Fruit fly (Drosophila melanogaster) whole organism, embryonic: ENCODE data around the gene CG46465.

ENCODE experiments used
- ATbp ChIP-seq: fragments of 200-800 bp; sonication (Bioruptor generic); optimal IDR thresholded peaks from 2 replicates; lab custom pipeline; 2017; ENCODE audit warnings: missing biosample characterization, mild to moderate bottlenecking, missing genetic modification characterization, missing genetic modification reagents
- CG10209 ChIP-seq: fragments of 200-800 bp; sonication (Bioruptor generic); optimal IDR thresholded peaks from 3 replicates; lab custom pipeline; 2017; ENCODE audit warnings: missing biosample characterization, mild to moderate bottlenecking, missing genetic modification characterization, missing genetic modification reagents
- CG10321 ChIP-seq: fragments of 200-800 bp; sonication (Bioruptor generic); IDR thresholded peaks from 2 replicates; pipeline ENCODE4 v1.3.6; 2022; ENCODE audit warnings: missing biosample characterization, missing genetic modification characterization
- CG10462 ChIP-seq: fragments of 200-800 bp; sonication (Bioruptor generic); optimal IDR thresholded peaks from 2 replicates; lab custom pipeline; 2016; ENCODE audit warnings: missing biosample characterization, missing genetic modification characterization
- CG13123 ChIP-seq: fragments of 200-800 bp; sonication (Bioruptor generic); optimal IDR thresholded peaks from 2 replicates; lab custom pipeline; 2016; ENCODE audit warnings: missing biosample characterization, missing genetic modification characterization
- CG14441 ChIP-seq: fragments of 200-800 bp; sonication (Bioruptor generic); IDR thresholded peaks from 2 replicates; pipeline ENCODE4 v1.3.6; 2022; ENCODE audit warnings: missing biosample characterization, missing genetic modification characterization
- CG15479 ChIP-seq: fragments of 200-800 bp; sonication (Bioruptor generic); optimal IDR thresholded peaks from 3 replicates; lab custom pipeline; 2019; ENCODE audit warnings: missing biosample characterization, mild to moderate bottlenecking, missing genetic modification characterization, moderate library complexity
- CG16813 ChIP-seq: fragments of 200-800 bp; sonication (Bioruptor generic); IDR thresholded peaks from 3 replicates; pipeline ENCODE4 v1.3.6; 2022; ENCODE audit warnings: missing biosample characterization, missing genetic modification characterization; ENCODE audit not compliant: partially characterized antibody
- CG17612 ChIP-seq: fragments of 200-800 bp; sonication (Bioruptor generic); IDR thresholded peaks from 2 replicates; pipeline ENCODE4 v1.3.6; 2022; ENCODE audit warnings: missing biosample characterization, missing genetic modification characterization
- CG18011 ChIP-seq: fragments of 200-800 bp; sonication (Bioruptor generic); optimal IDR thresholded peaks from 2 replicates; lab custom pipeline; 2017; ENCODE audit warnings: missing biosample characterization, missing genetic modification characterization, mild to moderate bottlenecking, moderate library complexity, missing genotype
- CG2129 ChIP-seq: fragments of 200-800 bp; sonication (Bioruptor generic); IDR thresholded peaks from 2 replicates; pipeline ENCODE4 v1.3.6; 2022; ENCODE audit warnings: missing biosample characterization, missing genetic modification characterization; ENCODE audit not compliant: partially characterized antibody
- CG31365 ChIP-seq: fragments of 200-800 bp; sonication (Bioruptor generic); optimal IDR thresholded peaks from 2 replicates; lab custom pipeline; 2018; ENCODE audit warnings: missing biosample characterization, mild to moderate bottlenecking, missing genetic modification characterization
- CG3281 ChIP-seq: fragments of 200-800 bp; sonication (Bioruptor generic); optimal IDR thresholded peaks from 3 replicates; lab custom pipeline; 2017; ENCODE audit warnings: missing biosample characterization, mild to moderate bottlenecking, missing genetic modification characterization
- CG34224 ChIP-seq: fragments of 200-800 bp; sonication (Bioruptor generic); IDR thresholded peaks from 3 replicates; pipeline ENCODE4 v1.3.6; 2022; ENCODE audit warnings: missing biosample characterization, missing genetic modification characterization; ENCODE audit not compliant: partially characterized antibody
- CG42726 ChIP-seq: fragments of 200-800 bp; sonication (Bioruptor generic); IDR thresholded peaks from 2 replicates; pipeline ENCODE4 v1.3.6; 2022; ENCODE audit warnings: missing biosample characterization, missing genetic modification characterization; ENCODE audit not compliant: partially characterized antibody
- CG4360 ChIP-seq: fragments of 200-800 bp; sonication (Bioruptor generic); IDR thresholded peaks from 2 replicates; pipeline ENCODE4 v1.3.6; 2022; ENCODE audit warnings: missing biosample characterization, missing genetic modification characterization
- CG6254 ChIP-seq: fragments of 200-800 bp; sonication (Bioruptor generic); optimal IDR thresholded peaks from 3 replicates; lab custom pipeline; 2017; ENCODE audit warnings: mild to moderate bottlenecking, missing biosample characterization, missing genetic modification reagents, missing genetic modification characterization
- CG6272 ChIP-seq: fragments of 200-800 bp; sonication (Bioruptor generic); IDR thresholded peaks from 2 replicates; pipeline ENCODE4 v1.3.6; 2022; ENCODE audit warnings: missing biosample characterization, missing genetic modification characterization
- CG6683 ChIP-seq: fragments of 200-800 bp; sonication (Bioruptor generic); optimal IDR thresholded peaks from 2 replicates; lab custom pipeline; 2017; ENCODE audit warnings: missing biosample characterization, mild to moderate bottlenecking, missing genetic modification characterization, missing genetic modification reagents
- CG7786 ChIP-seq: fragments of 200-800 bp; sonication (Bioruptor generic); optimal IDR thresholded peaks from 2 replicates; lab custom pipeline; 2016; ENCODE audit warnings: missing biosample characterization, missing genetic modification characterization
- CG8359 ChIP-seq: fragments of 200-800 bp; sonication (Bioruptor generic); optimal IDR thresholded peaks from 2 replicates; lab custom pipeline; 2017; ENCODE audit warnings: missing biosample characterization, mild to moderate bottlenecking, missing genetic modification characterization, borderline replicate concordance
- CG9609 ChIP-seq: fragments of 200-800 bp; sonication (Bioruptor generic); optimal IDR thresholded peaks from 3 replicates; lab custom pipeline; 2016; ENCODE audit warnings: missing biosample characterization, missing genetic modification characterization
- Dfd ChIP-seq, 2 experiments: fragments of >200 bp; optimal IDR thresholded peaks; 2 replicates each; lab custom pipeline; 2017; ENCODE audit warnings: missing biosample characterization in 2 of 2, missing genetic modification characterization in 2 of 2
- Hey ChIP-seq: fragments of 200-800 bp; sonication (Bioruptor generic); optimal IDR thresholded peaks from 3 replicates; lab custom pipeline; 2018; ENCODE audit warnings: missing biosample characterization, mild to moderate bottlenecking, missing genetic modification characterization
- Lim3 ChIP-seq: fragments of 200-800 bp; sonication (Bioruptor generic); IDR thresholded peaks from 2 replicates; pipeline ENCODE4 v1.3.6; 2022; ENCODE audit warnings: missing biosample characterization, missing genetic modification characterization
- NfI ChIP-seq: fragments of 200-800 bp; sonication (Bioruptor generic); optimal IDR thresholded peaks from 3 replicates; lab custom pipeline; 2018; ENCODE audit warnings: missing biosample characterization, mild to moderate bottlenecking, missing genetic modification characterization, moderate library complexity
- Poxn ChIP-seq: fragments of 200-800 bp; sonication (Bioruptor generic); IDR thresholded peaks from 2 replicates; pipeline ENCODE4 v1.3.6; 2022; ENCODE audit warnings: missing biosample characterization, missing genetic modification characterization
- Sox102F ChIP-seq: fragments of 200-800 bp; sonication (Bioruptor generic); optimal IDR thresholded peaks from 2 replicates; lab custom pipeline; 2018; ENCODE audit warnings: missing biosample characterization, mild to moderate bottlenecking, missing genetic modification characterization, moderate library complexity
- ara ChIP-seq: fragments of 200-800 bp; sonication (Bioruptor generic); IDR thresholded peaks from 2 replicates; pipeline ENCODE4 v1.3.6; 2022; ENCODE audit warnings: missing biosample characterization, missing genetic modification characterization
- bigmax ChIP-seq: fragments of 200-800 bp; sonication (Bioruptor generic); optimal IDR thresholded peaks from 2 replicates; lab custom pipeline; 2018; ENCODE audit warnings: missing biosample characterization, mild to moderate bottlenecking, missing genetic modification characterization
- dimm ChIP-seq: fragments of 200-800 bp; sonication (Bioruptor generic); IDR thresholded peaks from 2 replicates; pipeline ENCODE4 v1.3.6; 2022; ENCODE audit warnings: missing biosample characterization, missing genetic modification characterization
- dpn ChIP-seq, 2 experiments: fragments of 200-800 bp; sonication (Bioruptor generic); optimal IDR thresholded peaks; 3 replicates each; lab custom pipeline; 2016; ENCODE audit warnings: missing biosample characterization in 2 of 2, missing genetic modification characterization in 2 of 2
- emc ChIP-seq: fragments of 200-800 bp; sonication (Bioruptor generic); optimal IDR thresholded peaks from 2 replicates; lab custom pipeline; 2016; ENCODE audit warnings: missing biosample characterization, missing genetic modification characterization
- ftz-f1 ChIP-seq: fragments of 200-800 bp; sonication (Bioruptor generic); optimal IDR thresholded peaks from 2 replicates; lab custom pipeline; 2016; ENCODE audit warnings: missing biosample characterization, missing genetic modification characterization
- gt ChIP-seq: fragments of 200-800 bp; sonication (Bioruptor generic); IDR thresholded peaks from 2 replicates; pipeline ENCODE4 v1.3.6; 2022; ENCODE audit warnings: missing biosample characterization, missing genetic modification characterization
- jigr1 ChIP-seq: fragments of 200-800 bp; sonication (Bioruptor generic); IDR thresholded peaks from 3 replicates; pipeline ENCODE4 v1.3.6; 2022; ENCODE audit warnings: missing biosample characterization, missing genetic modification characterization
- ken ChIP-seq: fragments of 200-800 bp; sonication (Bioruptor generic); IDR thresholded peaks from 3 replicates; pipeline ENCODE4 v1.3.6; 2022; ENCODE audit warnings: missing biosample characterization, missing genetic modification characterization
- mam ChIP-seq: fragments of 200-800 bp; sonication (Bioruptor generic); optimal IDR thresholded peaks from 3 replicates; lab custom pipeline; 2016; ENCODE audit warnings: missing biosample characterization, missing genetic modification characterization
- nerfin-2 ChIP-seq: fragments of 200-800 bp; sonication (Bioruptor generic); IDR thresholded peaks from 2 replicates; pipeline ENCODE4 v1.3.6; 2022; ENCODE audit warnings: missing biosample characterization, missing genetic modification characterization; ENCODE audit not compliant: partially characterized antibody
- oc ChIP-seq: fragments of 200-800 bp; sonication (Bioruptor generic); optimal IDR thresholded peaks from 2 replicates; lab custom pipeline; 2018; ENCODE audit warnings: missing biosample characterization, mild to moderate bottlenecking, missing genetic modification characterization, moderate library complexity
- pb ChIP-seq: fragments of 200-800 bp; sonication (Bioruptor generic); optimal IDR thresholded peaks from 3 replicates; lab custom pipeline; 2016; ENCODE audit warnings: missing biosample characterization, missing genetic modification characterization
- prd ChIP-seq, 3 experiments: fragments of >200 bp in 2 of 3; fragments of 200-800 bp in 1 of 3; sonication (Bioruptor generic) in 1 of 3; optimal IDR thresholded peaks in 2 of 3; IDR thresholded peaks in 1 of 3; 2 replicates in 2 of 3; 3 replicates in 1 of 3; pipeline versions ENCODE4 v1.3.6 to Lab custom; 2017 to 2022; ENCODE audit warnings: missing biosample characterization in 1 of 3, missing genetic modification characterization in 1 of 3
- pros ChIP-seq: fragments of 200-800 bp; sonication (Bioruptor generic); optimal IDR thresholded peaks from 3 replicates; lab custom pipeline; 2019; ENCODE audit warnings: missing biosample characterization, mild to moderate bottlenecking, missing genetic modification characterization, moderate library complexity
- scrt ChIP-seq: fragments of 200-800 bp; sonication (Bioruptor generic); optimal IDR thresholded peaks from 2 replicates; lab custom pipeline; 2018; ENCODE audit warnings: missing biosample characterization, mild to moderate bottlenecking, missing genetic modification characterization, moderate library complexity
- sens-2 ChIP-seq: fragments of 200-800 bp; sonication (Bioruptor generic); IDR thresholded peaks from 2 replicates; pipeline ENCODE4 v1.3.6; 2022; ENCODE audit warnings: missing biosample characterization, missing genetic modification characterization
- so ChIP-seq: fragments of 200-800 bp; sonication (Bioruptor generic); IDR thresholded peaks from 3 replicates; pipeline ENCODE4 v1.3.6; 2022; ENCODE audit warnings: missing biosample characterization, missing genetic modification characterization
- trem ChIP-seq: fragments of 200-800 bp; optimal IDR thresholded peaks from 3 replicates; lab custom pipeline; 2019; ENCODE audit warnings: missing biosample characterization, mild to moderate bottlenecking, missing genetic modification characterization, moderate library complexity
- tup ChIP-seq: fragments of 200-800 bp; sonication (Bioruptor generic); optimal IDR thresholded peaks from 2 replicates; lab custom pipeline; 2016; ENCODE audit warnings: missing biosample characterization, mild to moderate bottlenecking, missing genetic modification characterization, moderate library complexity
- tx ChIP-seq: fragments of 200-800 bp; sonication (Bioruptor generic); optimal IDR thresholded peaks from 2 replicates; lab custom pipeline; 2016; ENCODE audit warnings: missing biosample characterization, missing genetic modification characterization
- wor ChIP-seq: fragments of 200-800 bp; sonication (Bioruptor generic); IDR thresholded peaks from 2 replicates; pipeline ENCODE4 v1.3.6; 2022; ENCODE audit warnings: missing biosample characterization, missing genetic modification characterization
- zf30C ChIP-seq: fragments of 200-800 bp; sonication (Bioruptor generic); optimal IDR thresholded peaks from 3 replicates; lab custom pipeline; 2018; ENCODE audit warnings: missing biosample characterization, mild to moderate bottlenecking, missing genetic modification characterization

Gene CG46465

DNA sequence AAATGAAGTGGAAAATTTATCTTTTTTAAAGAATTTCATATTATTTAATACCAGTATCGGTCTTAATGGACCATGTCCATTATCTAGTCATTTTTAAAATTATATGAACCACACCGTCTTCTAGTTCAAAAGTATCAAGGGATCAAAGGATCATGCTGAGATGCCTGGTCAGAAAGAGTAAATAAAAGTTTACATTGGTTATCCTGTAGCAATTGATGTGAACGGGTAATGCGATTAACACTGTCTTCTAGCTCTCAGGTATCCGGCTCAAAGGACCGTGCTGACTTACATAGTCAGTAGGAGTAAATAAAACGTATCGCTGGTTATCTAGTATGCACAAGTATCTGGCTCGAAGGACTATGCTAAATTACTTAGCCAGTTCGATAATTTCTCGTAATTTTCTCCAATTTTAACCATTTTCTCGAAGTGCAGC lies 26.9 kb downstream of the CG46465 start (continued):
- TF ChIP-seq CG16813 (no peak), gt (no peak), CG34224 (no peak), trem (no peak), so (GFP tag; lab: Robert Waterston, UW) (no peak), CG17612 (GFP tag; lab: Robert Waterston, UW) (0 out of 2 replicates have a peak, but pooled peaks have one; percentile 6), CG18011 (no peak), sens-2 (GFP tag; lab: Robert Waterston, UW) (no peak), pb (GFP tag; lab: Kevin White, UChicago) (no peak), CG2129 (no peak), Sox102F (GFP tag; lab: Kevin White, UChicago) (peak; percentile 5), CG15479 (GFP tag; lab: Kevin White, UChicago) (no peak), scrt (GFP tag; lab: Kevin White, UChicago) (no peak), tup (GFP tag; lab: Kevin White, UChicago) (no peak), ATbp (GFP tag; lab: Kevin White, UChicago) (no peak), CG9609 (GFP tag; lab: Kevin White, UChicago) (no peak), Hey (no peak), Dfd (GFP tag; optimal IDR thresholded peaks at IDR 0.05; lab: Kevin White, UChicago) (no peak), CG13123 (GFP tag; lab: Kevin White, UChicago) (no peak), ara (no peak), dimm (GFP tag; lab: Robert Waterston, UW) (no peak), CG31365 (tag; lab: Kevin White, UChicago) (no peak), CG4360 (GFP tag; lab: Robert Waterston, UW) (no peak), wor (no peak), CG6272 (GFP tag; lab: Robert Waterston, UW) (no peak), CG6254 (GFP tag; lab: Kevin White, UChicago) (no peak), Poxn (GFP tag; lab: Robert Waterston, UW) (no peak), nerfin-2 (GFP tag; lab: Robert Waterston, UW) (no peak), CG3281 (peak; percentile 45), zf30C (GFP tag; lab: Kevin White, UChicago) (no peak), bigmax (no peak), emc (no peak), oc (tag; lab: Kevin White, UChicago) (no peak), CG10321 (GFP tag; lab: Robert Waterston, UW) (no peak), CG10462 (GFP tag; lab: Kevin White, UChicago) (no peak), CG6683 (GFP tag; lab: Kevin White, UChicago) (no peak), mam (GFP tag; lab: Kevin White, UChicago) (peak; percentile 44), pros (no peak), jigr1 (no peak), tx (GFP tag; lab: Kevin White, UChicago) (no peak), prd (optimal IDR thresholded peaks at IDR 0.05; lab: Kevin White, UChicago) (no peak), prd (GFP tag; IDR thresholded peaks at IDR 0.05; lab: Robert Waterston, UW) (peak; percentile 5; the same call in 1 of the 3 replicates), CG8359 (GFP tag; lab: Kevin White, UChicago) (no peak), CG10209 (peak; percentile 25), CG7786 (GFP tag; lab: Kevin White, UChicago) (peak; percentile 6), CG42726 (GFP tag; lab: Robert Waterston, UW) (no peak), ftz-f1 (GFP tag; lab: Kevin White, UChicago) (no peak), NfI (GFP tag; lab: Kevin White, UChicago) (no peak), dpn (GFP tag; optimal IDR thresholded peaks at IDR 0.05; lab: Kevin White, UChicago) (peak in 1 of 2 experiments; percentile 18), Lim3 (GFP tag; lab: Robert Waterston, UW) (no peak), ken (GFP tag; lab: Robert Waterston, UW) (no peak), CG14441 (GFP tag; lab: Robert Waterston, UW) (no peak)
